Worm (Caenorhabditis elegans): ENCODE measurements around the gene R07G3.8.

DNA sequence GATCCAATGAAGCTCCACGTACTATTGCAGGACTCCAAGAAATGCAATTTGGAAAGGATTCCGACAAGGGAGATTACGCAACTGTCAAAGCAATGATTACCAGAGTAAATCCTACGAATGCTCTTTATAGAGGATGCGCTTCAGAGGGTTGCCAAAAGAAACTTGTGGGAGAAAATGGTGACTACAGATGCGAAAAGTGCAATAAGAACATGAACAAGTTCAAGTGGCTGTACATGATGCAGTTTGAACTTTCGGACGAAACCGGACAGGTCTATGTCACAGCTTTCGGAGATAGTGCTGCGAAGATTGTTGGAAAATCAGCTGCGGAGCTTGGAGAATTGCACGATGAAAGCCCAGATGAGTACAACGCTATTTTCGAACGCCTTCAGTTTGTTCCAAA is 46.0 kb upstream of the R07G3.8 start:
- TF ChIP-seq chd-7 (tag; optimal IDR thresholded peaks at IDR 0.05) (no peak), tlf-1 (GFP tag; optimal IDR thresholded peaks at IDR 0.05) (no peak), rec-8 (tag; optimal IDR thresholded peaks at IDR 0.05) (no peak), snpc-4 (GFP tag; optimal IDR thresholded peaks at IDR 0.05) (no peak), snpc-4 (tag; optimal IDR thresholded peaks at IDR 0.05) (no peak), aptf-2 (GFP tag; conservative IDR thresholded peaks at IDR 0.05) (no peak), lir-1 (GFP tag; conservative IDR thresholded peaks at IDR 0.05) (no peak), snpc-3.4 (tag; optimal IDR thresholded peaks at IDR 0.05) (no peak), egl-44 (GFP tag; IDR thresholded peaks at IDR 0.05) (no peak), zfh-2 (GFP tag; conservative IDR thresholded peaks at IDR 0.05) (no peak), ceh-100 (GFP tag; IDR thresholded peaks at IDR 0.05) (no peak), ztf-6 (GFP tag; IDR thresholded peaks at IDR 0.05) (no peak), F49E8.2 (tag; optimal IDR thresholded peaks at IDR 0.05; ENCODE audit: insufficient read depth) (no peak), rpc-1 (optimal IDR thresholded peaks at IDR 0.05) (no peak), rpc-1 (tag; optimal IDR thresholded peaks at IDR 0.05) (no peak), ztf-25 (GFP tag; IDR thresholded peaks at IDR 0.05) (no peak)

All from whole organism, young adult.